Worm (Caenorhabditis elegans) whole organism, midembryonic: Measurements from ENCODE around the gene F21C10.13.

Experiments used
- T22C8.4 ChIP-seq: fragments of 200-800 bp; sonication (Bioruptor generic); IDR thresholded peaks from 2 replicates; pipeline ENCODE4 v1.3.6; 2022; ENCODE audit warnings: missing genetic modification characterization, missing compliant biosample characterization
- flt-1 ChIP-seq: fragments of 200-800 bp; sonication (Bioruptor generic); IDR thresholded peaks from 2 replicates; pipeline ENCODE4 v1.3.6; 2022; ENCODE audit warnings: missing genetic modification characterization, missing compliant biosample characterization
- ref-1 ChIP-seq: fragments of 200-800 bp; sonication (Bioruptor generic); conservative IDR thresholded peaks from 2 replicates; pipeline ENCODE4 v1.3.6; 2022; ENCODE audit warnings: missing genetic modification reagents, missing genetic modification characterization, missing compliant biosample characterization
- tab-1 ChIP-seq: fragments of 200-800 bp; sonication (Bioruptor generic); IDR thresholded peaks from 2 replicates; pipeline ENCODE4 v1.3.6; 2022; ENCODE audit warnings: missing genetic modification characterization, missing compliant biosample characterization
- ztf-23 ChIP-seq: fragments of 200-800 bp; sonication (Bioruptor generic); IDR thresholded peaks from 2 replicates; pipeline ENCODE4 v1.3.6; 2022; ENCODE audit warnings: missing genetic modification reagents, missing genetic modification characterization, missing compliant biosample characterization

DNA sequence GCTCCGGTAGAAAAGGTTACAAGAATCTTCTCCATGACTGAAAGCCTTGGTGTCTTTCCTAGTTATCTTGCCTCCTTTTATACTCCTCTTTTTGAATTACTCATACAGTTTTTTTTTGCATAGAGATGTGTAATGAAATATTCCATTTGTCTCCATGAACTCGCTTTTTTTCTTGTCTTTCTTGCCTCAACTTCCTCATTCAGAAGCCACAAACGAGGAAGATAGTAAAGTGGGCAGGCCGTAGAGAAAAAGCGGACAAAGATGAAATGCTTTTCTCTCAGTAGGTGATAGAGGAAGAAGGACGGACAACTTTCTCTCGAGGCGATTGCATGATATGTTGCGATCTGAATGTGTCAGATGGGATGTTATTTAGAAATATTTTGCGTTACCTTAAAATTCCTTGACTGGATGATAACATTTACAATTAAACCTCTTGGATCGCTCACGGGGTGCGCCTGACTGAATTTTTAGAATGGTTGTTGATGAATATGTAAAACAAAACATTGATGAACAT lies 40.9 kb downstream of the F21C10.13 start, which contains the start of gene col-145:
- no peak for TF ChIP-seq tab-1
- TF ChIP-seq ref-1 (GFP tag; lab: Robert Waterston, UW), result no peak
- no peak for TF ChIP-seq flt-1 (GFP tag; lab: Robert Waterston, UW)
- TF ChIP-seq ztf-23, result no peak
- no peak for TF ChIP-seq T22C8.4 (GFP tag; lab: Robert Waterston, UW)
